Fruit fly (Drosophila melanogaster) Kc167 (cell line): ENCODE measurements around the gene CG6763.

Experiments
- Myc ChIP-seq: fragments of >200 bp; optimal IDR thresholded peaks from 2 replicates; lab custom pipeline; 2017; ENCODE audit warnings: missing external identifiers
- Sin3A ChIP-seq: fragments of >200 bp; optimal IDR thresholded peaks from 2 replicates; lab custom pipeline; 2018; ENCODE audit warnings: missing external identifiers
- h ChIP-seq: fragments of >200 bp; optimal IDR thresholded peaks from 3 replicates; lab custom pipeline; 2018; ENCODE audit warnings: missing external identifiers
- psq ChIP-seq: fragments of >200 bp; optimal IDR thresholded peaks from 2 replicates; lab custom pipeline; 2017; ENCODE audit warnings: missing external identifiers
- ttk ChIP-seq: sonication (Bioruptor generic); optimal IDR thresholded peaks from 2 replicates; lab custom pipeline; 2017; ENCODE audit warnings: missing external identifiers

DNA sequence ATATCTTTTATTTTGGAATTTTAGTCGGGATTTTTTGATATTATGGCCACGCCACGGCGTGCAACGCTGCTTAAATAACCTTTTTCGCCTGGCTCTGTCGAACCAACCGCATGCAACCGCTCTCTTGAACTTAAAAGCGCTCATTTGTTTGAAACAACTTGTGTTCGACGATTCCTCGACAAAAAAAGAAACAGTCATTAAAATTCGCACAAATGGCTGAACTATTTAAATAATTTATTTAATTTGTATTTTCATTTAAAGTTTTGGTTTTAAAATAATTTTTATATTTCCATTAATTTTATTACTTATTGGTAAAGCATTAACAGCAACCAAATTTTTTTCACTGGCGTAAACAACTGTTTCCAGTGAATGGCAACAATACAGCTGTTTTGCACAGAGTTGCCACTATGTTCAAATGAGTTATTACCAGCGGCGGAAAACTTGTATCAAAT is 3.0 kb upstream of the CG6763 start, which contains the start of the genes orb and Cdc16:
- no peak for TF ChIP-seq Myc (lab: Kevin White, UChicago)
- TF ChIP-seq psq: no peak
- no peak for TF ChIP-seq ttk (lab: Kevin White, UChicago)
- no peak for TF ChIP-seq h (lab: Kevin White, UChicago)
- TF ChIP-seq Sin3A (lab: Kevin White, UChicago): no peak
